Worm (Caenorhabditis elegans) whole organism, young adult: ENCODE results near the gene crt-1.
A peak's percentile ranks its signal among the peaks of the same experiment; 100 is the strongest.

Source experiments
- B0019.2 ChIP-seq: fragments of 200-800 bp; sonication (Bioruptor generic); conservative IDR thresholded peaks from 2 replicates; pipeline ENCODE4 v1.3.6; 2022; ENCODE audit warnings: missing genetic modification reagents, missing genetic modification characterization, missing compliant biosample characterization
- B0035.1 ChIP-seq: sonication (generic microtip); optimal IDR thresholded peaks from 2 replicates; lab custom pipeline; 2016; ENCODE audit warnings: missing genetic modification characterization, mild to moderate bottlenecking, missing compliant biosample characterization, missing genotype, missing genetic modification reagents
- D2030.7 ChIP-seq: fragments of 200-800 bp; sonication (Bioruptor generic); IDR thresholded peaks from 2 replicates; pipeline ENCODE4 v1.3.6; 2022; ENCODE audit warnings: missing genetic modification reagents, missing genetic modification characterization, missing compliant biosample characterization
- F33H1.4 ChIP-seq: fragments of 200-800 bp; sonication (Bioruptor generic); IDR thresholded peaks from 2 replicates; pipeline ENCODE4 v1.3.6; 2022; ENCODE audit warnings: missing genetic modification reagents, missing genetic modification characterization, missing compliant biosample characterization
- F49E8.2 ChIP-seq: sonication (generic microtip); optimal IDR thresholded peaks from 3 replicates; lab custom pipeline; 2017; ENCODE audit warnings: missing genetic modification characterization, mild to moderate bottlenecking, missing compliant biosample characterization, antibody characterized with exemption, moderate library complexity; ENCODE audit not compliant: insufficient read depth
- F52B5.7 ChIP-seq: sonication (generic microtip); optimal IDR thresholded peaks from 2 replicates; lab custom pipeline; 2016; ENCODE audit warnings: mild to moderate bottlenecking, missing genetic modification characterization, missing compliant biosample characterization
- T07F8.4 ChIP-seq: sonication (generic microtip); optimal IDR thresholded peaks from 2 replicates; lab custom pipeline; 2016; ENCODE audit warnings: mild to moderate bottlenecking, missing genetic modification characterization, moderate library complexity, missing compliant biosample characterization
- Y95B8A.8 ChIP-seq: fragments of 200-800 bp; sonication (Bioruptor generic); IDR thresholded peaks from 2 replicates; pipeline ENCODE4 v1.3.6; 2022; ENCODE audit warnings: missing genetic modification reagents, missing genetic modification characterization, missing compliant biosample characterization
- ama-1 ChIP-seq, 3 experiments: fragments of 150-350 bp in 1 of 3; sonication (generic microtip) in 2 of 3; optimal IDR thresholded peaks; 2 replicates each; lab custom pipeline; 2014 to 2018; ENCODE audit warnings: missing biosample characterization in 2 of 3, missing genetic modification characterization in 2 of 3, missing genetic modification reagents in 2 of 3
- attf-6 ChIP-seq: fragments of 200-800 bp; sonication (Bioruptor generic); IDR thresholded peaks from 2 replicates; pipeline ENCODE4 v1.3.6; 2022; ENCODE audit warnings: missing genetic modification reagents, missing genetic modification characterization, missing compliant biosample characterization
- bed-2 ChIP-seq: fragments of 200-800 bp; sonication (Bioruptor generic); IDR thresholded peaks from 2 replicates; pipeline ENCODE4 v1.3.6; 2022; ENCODE audit warnings: missing genetic modification reagents, missing genetic modification characterization, missing compliant biosample characterization
- cebp-2 ChIP-seq: fragments of 200-800 bp; sonication (Bioruptor generic); IDR thresholded peaks from 2 replicates; pipeline ENCODE4 v1.3.6; 2022; ENCODE audit warnings: missing genetic modification characterization, missing compliant biosample characterization
- ceh-100 ChIP-seq: fragments of 200-800 bp; sonication (Bioruptor generic); IDR thresholded peaks from 2 replicates; pipeline ENCODE4 v1.3.6; 2022; ENCODE audit warnings: missing genetic modification reagents, missing genetic modification characterization, missing compliant biosample characterization
- ceh-27 ChIP-seq: fragments of 200-800 bp; sonication (Bioruptor generic); optimal IDR thresholded peaks from 2 replicates; lab custom pipeline; 2018; ENCODE audit warnings: mild to moderate bottlenecking, missing genetic modification characterization, moderate library complexity, missing compliant biosample characterization
- ceh-58 ChIP-seq: fragments of 200-800 bp; sonication (Bioruptor generic); IDR thresholded peaks from 2 replicates; pipeline ENCODE4 v1.3.6; 2022; ENCODE audit warnings: missing genetic modification characterization, missing compliant biosample characterization
- ceh-79 ChIP-seq: sonication (generic microtip); optimal IDR thresholded peaks from 2 replicates; lab custom pipeline; 2017; ENCODE audit warnings: mild to moderate bottlenecking, missing genetic modification characterization, missing compliant biosample characterization
- chd-7 ChIP-seq: sonication (generic microtip); optimal IDR thresholded peaks from 2 replicates; lab custom pipeline; 2016; ENCODE audit warnings: mild to moderate bottlenecking, missing genetic modification characterization, moderate library complexity, missing compliant biosample characterization
- egrh-3 ChIP-seq: fragments of 200-800 bp; sonication (Bioruptor generic); IDR thresholded peaks from 2 replicates; pipeline ENCODE4 v1.3.6; 2022; ENCODE audit warnings: missing genetic modification reagents, missing genetic modification characterization, missing compliant biosample characterization
- fkh-3 ChIP-seq: sonication (generic microtip); optimal IDR thresholded peaks from 2 replicates; lab custom pipeline; 2016; ENCODE audit warnings: mild to moderate bottlenecking, missing genetic modification characterization, missing compliant biosample characterization
- hmg-1.2 ChIP-seq: fragments of 200-800 bp; sonication (Bioruptor generic); IDR thresholded peaks from 2 replicates; pipeline ENCODE4 v1.3.6; 2022; ENCODE audit warnings: missing genetic modification reagents, missing genetic modification characterization, missing compliant biosample characterization
- hrde-1 ChIP-seq: sonication (generic microtip); optimal IDR thresholded peaks from 2 replicates; lab custom pipeline; 2016; ENCODE audit warnings: missing genetic modification characterization, mild to moderate bottlenecking, missing compliant biosample characterization, moderate library complexity, missing genotype, missing genetic modification reagents, borderline replicate concordance
- hsf-1 ChIP-seq: fragments of 200-800 bp; sonication (Bioruptor generic); IDR thresholded peaks from 2 replicates; pipeline ENCODE4 v1.3.6; 2022; ENCODE audit warnings: missing genetic modification reagents, missing genetic modification characterization, missing compliant biosample characterization
- lin-35 ChIP-seq, 3 experiments: fragments of 150-350 bp in 2 of 3; sonication (generic microtip) in 1 of 3; optimal IDR thresholded peaks; 2 replicates each; lab custom pipeline; 2014 to 2018; ENCODE audit warnings: missing biosample characterization in 3 of 3, missing genetic modification characterization in 3 of 3, missing genetic modification reagents in 3 of 3
- lin-40 ChIP-seq: sonication (generic microtip); optimal IDR thresholded peaks from 2 replicates; lab custom pipeline; 2016; ENCODE audit warnings: missing genetic modification characterization, mild to moderate bottlenecking, missing compliant biosample characterization, missing genotype, missing genetic modification reagents
- lir-1 ChIP-seq: fragments of 200-800 bp; sonication (Bioruptor generic); conservative IDR thresholded peaks from 2 replicates; pipeline ENCODE4 v1.3.6; 2022; ENCODE audit warnings: missing genetic modification reagents, missing genetic modification characterization, missing compliant biosample characterization
- madf-3 ChIP-seq: fragments of 200-800 bp; sonication (Bioruptor generic); IDR thresholded peaks from 2 replicates; pipeline ENCODE4 v1.3.6; 2022; ENCODE audit warnings: missing genetic modification reagents, missing genetic modification characterization, missing compliant biosample characterization
- madf-6 ChIP-seq: fragments of 200-800 bp; sonication (Bioruptor generic); IDR thresholded peaks from 2 replicates; pipeline ENCODE4 v1.3.6; 2022; ENCODE audit warnings: missing genetic modification reagents, missing genetic modification characterization, missing compliant biosample characterization
- madf-8 ChIP-seq: fragments of 200-800 bp; sonication (Bioruptor generic); conservative IDR thresholded peaks from 2 replicates; pipeline ENCODE4 v1.3.6; 2022; ENCODE audit warnings: missing genetic modification reagents, missing genetic modification characterization, missing compliant biosample characterization
- mes-4 ChIP-seq: sonication (generic microtip); optimal IDR thresholded peaks from 2 replicates; lab custom pipeline; 2016; ENCODE audit warnings: missing genotype, missing genetic modification characterization, missing compliant biosample characterization
- mxl-1 ChIP-seq: sonication (generic microtip); optimal IDR thresholded peaks from 2 replicates; lab custom pipeline; 2016; ENCODE audit warnings: missing genetic modification characterization, missing compliant biosample characterization
- nfya-1 ChIP-seq: sonication (generic microtip); optimal IDR thresholded peaks from 2 replicates; lab custom pipeline; 2017; ENCODE audit warnings: antibody characterized with exemption, missing compliant biosample characterization, missing genetic modification characterization, borderline replicate concordance; ENCODE audit not compliant: insufficient read depth
- nfya-2 ChIP-seq: fragments of 200-800 bp; sonication (Bioruptor generic); IDR thresholded peaks from 2 replicates; pipeline ENCODE4 v1.3.6; 2022; ENCODE audit warnings: missing genetic modification reagents, missing genetic modification characterization, missing compliant biosample characterization
- pha-4 ChIP-seq: fragments of 150-350 bp; sonication (generic microtip); optimal IDR thresholded peaks from 2 replicates; lab custom pipeline; 2014; ENCODE audit warnings: missing biosample characterization, missing genetic modification reagents, missing genetic modification characterization
- sea-2 ChIP-seq: fragments of 200-800 bp; sonication (Bioruptor generic); IDR thresholded peaks from 2 replicates; pipeline ENCODE4 v1.3.6; 2022; ENCODE audit warnings: missing genetic modification characterization, missing compliant biosample characterization
- snpc-4 ChIP-seq, 5 experiments: fragments of 150-350 bp in 1 of 5; sonication (generic microtip) in 4 of 5; optimal IDR thresholded peaks; 2 replicates each; lab custom pipeline; 2014 to 2018; ENCODE audit warnings: missing genetic modification characterization in 5 of 5, missing biosample characterization in 3 of 5, antibody characterized with exemption in 2 of 5, mild to moderate bottlenecking in 2 of 5, missing compliant biosample characterization in 2 of 5, missing genotype in 2 of 5, moderate library complexity in 2 of 5, missing genetic modification reagents in 1 of 5
- somi-1 ChIP-seq: fragments of 200-800 bp; sonication (Bioruptor generic); optimal IDR thresholded peaks from 2 replicates; lab custom pipeline; 2018; ENCODE audit warnings: mild to moderate bottlenecking, missing genetic modification characterization, missing compliant biosample characterization
- tbp1 ChIP-seq: fragments of 200-800 bp; sonication (Bioruptor generic); optimal IDR thresholded peaks from 2 replicates; lab custom pipeline; 2018; ENCODE audit warnings: mild to moderate bottlenecking, missing genetic modification characterization, missing compliant biosample characterization
- unc-130 ChIP-seq: sonication (generic microtip); optimal IDR thresholded peaks from 2 replicates; lab custom pipeline; 2016; ENCODE audit warnings: missing genetic modification reagents, missing genetic modification characterization, missing compliant biosample characterization
- unc-62 ChIP-seq: fragments of 150-350 bp; optimal IDR thresholded peaks from 2 replicates; lab custom pipeline; 2014; ENCODE audit warnings: missing biosample characterization, missing genetic modification reagents, missing genetic modification characterization
- xnd-1 ChIP-seq: sonication (generic microtip); optimal IDR thresholded peaks from 2 replicates; lab custom pipeline; 2016; ENCODE audit warnings: missing genotype, missing genetic modification reagents, missing genetic modification characterization, missing compliant biosample characterization
- ztf-28 ChIP-seq: fragments of 200-800 bp; sonication (Bioruptor generic); IDR thresholded peaks from 2 replicates; pipeline ENCODE4 v1.3.6; 2022; ENCODE audit warnings: missing genetic modification reagents, missing genetic modification characterization, missing compliant biosample characterization

The crt-1 gene

DNA sequence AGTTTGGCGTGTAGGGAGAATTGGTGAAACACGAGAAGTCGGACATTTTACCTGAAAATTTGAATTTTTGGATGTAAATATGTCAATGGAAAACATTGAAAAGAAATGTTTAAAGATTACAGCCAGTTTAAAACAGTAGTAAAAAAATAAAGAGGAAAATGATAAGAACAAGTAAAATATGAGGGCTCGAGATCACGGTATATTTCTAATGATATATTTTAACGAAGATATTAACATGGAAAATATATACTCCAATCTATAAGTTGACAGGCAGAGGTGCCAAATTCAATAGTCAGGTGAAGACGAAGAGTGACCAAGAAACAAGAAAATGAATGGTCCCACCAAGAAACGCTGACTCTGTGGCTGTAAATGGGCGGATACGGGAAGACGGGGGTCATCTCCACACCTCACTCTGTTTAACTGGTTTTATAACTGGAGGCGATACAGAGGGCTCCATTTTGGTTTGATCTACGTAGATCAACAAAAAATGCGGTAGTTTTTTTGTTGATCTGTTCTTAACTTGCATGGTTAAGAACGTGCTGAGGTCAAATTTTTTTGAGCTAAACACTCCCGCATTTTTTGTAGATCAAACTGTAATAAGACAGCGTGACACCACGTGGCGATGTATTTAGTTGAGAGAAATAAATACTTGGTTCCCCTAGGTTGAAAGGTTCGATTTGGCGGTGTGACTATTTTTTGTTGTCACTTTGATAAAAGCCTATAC, 20.0 kb upstream of the crt-1 start, which contains the start of gene ceh-49:
TSS of gene ceh-49 (minus strand) at position 51 of the 724 bp plus-strand sequence.
- TF ChIP-seq mxl-1 (tag; lab: Kevin White, UChicago) (no peak), hmg-1.2 (GFP tag; lab: Robert Waterston, UW) (peak; percentile 23; the same call in 1 of the 2 replicates), xnd-1 (tag; lab: Kevin White, UChicago) (peak; percentile 28), cebp-2 (no peak), D2030.7 (0 out of 2 replicates have a peak, but pooled peaks have one; percentile 44), ceh-58 (GFP tag; lab: Robert Waterston, UW) (no peak), madf-6 (GFP tag; lab: Robert Waterston, UW) (peak; percentile 73), F33H1.4 (GFP tag; lab: Robert Waterston, UW) (0 out of 2 replicates have a peak, but pooled peaks have one; percentile 15), madf-8 (GFP tag; lab: Robert Waterston, UW) (peak; percentile 67)

DNA sequence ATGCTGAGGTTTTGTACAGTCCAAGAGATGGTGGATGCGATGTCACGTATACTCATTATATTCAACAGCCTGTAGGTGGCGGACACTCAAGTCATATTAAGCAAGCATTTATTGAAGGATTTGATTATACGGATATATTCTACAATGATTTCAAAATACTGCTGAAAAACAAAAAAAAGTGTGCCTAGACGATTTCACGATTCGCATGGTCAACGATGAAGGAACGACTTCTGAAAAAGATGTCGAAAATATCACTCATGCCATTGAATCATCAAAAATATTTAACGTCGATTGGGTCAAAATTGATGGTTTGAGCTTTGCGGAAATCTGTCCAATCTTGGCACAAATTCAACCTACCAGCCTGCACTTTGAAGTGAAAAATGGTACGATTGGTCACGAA, 16.7 kb upstream of the crt-1 start:
- TF ChIP-seq somi-1 (GFP tag; lab: Kevin White, UChicago) (no peak), hsf-1 (no peak), Y95B8A.8 (GFP tag; lab: Robert Waterston, UW) (no peak), tbp1 (GFP tag; lab: Kevin White, UChicago) (no peak), attf-6 (no peak), sea-2 (GFP tag; lab: Robert Waterston, UW) (no peak), T07F8.4 (tag; lab: Kevin White, UChicago) (no peak), ceh-27 (no peak), madf-3 (GFP tag; lab: Robert Waterston, UW) (no peak), ztf-28 (GFP tag; lab: Robert Waterston, UW) (no peak)

DNA sequence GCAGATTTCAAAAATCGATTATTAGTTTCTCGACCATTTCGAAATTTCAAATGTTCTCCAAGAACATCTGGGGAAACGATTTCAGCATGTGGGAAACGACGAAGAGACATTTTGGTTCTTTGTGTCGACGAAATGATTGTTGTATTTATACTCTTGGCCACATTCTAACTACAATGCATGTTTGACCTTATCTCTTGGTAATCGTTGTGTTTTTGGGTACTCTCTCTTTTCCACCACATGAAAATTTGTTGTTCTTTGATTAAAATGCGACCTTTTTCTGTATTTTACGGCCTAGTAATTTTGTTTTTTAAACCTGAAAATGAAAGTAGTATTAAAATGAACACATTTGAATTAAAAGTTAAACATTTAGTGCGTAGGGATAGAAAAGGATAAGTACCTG, 12.5 kb upstream of the crt-1 start, which contains the start of gene F17A9.5:
TSS of gene F17A9.5 (minus strand) at position 175 of the 400 bp plus-strand sequence.
- TF ChIP-seq ceh-79 (tag; lab: Kevin White, UChicago) (no peak), hrde-1 (tag; lab: Kevin White, UChicago) (no peak), nfya-1 (tag; lab: Kevin White, UChicago) (no peak), pha-4 (no peak), xnd-1 (tag; lab: Kevin White, UChicago) (no peak), F52B5.7 (tag; lab: Kevin White, UChicago) (no peak), T07F8.4 (tag; lab: Kevin White, UChicago) (no peak), hmg-1.2 (GFP tag; lab: Robert Waterston, UW) (no peak), fkh-3 (no peak), B0019.2 (GFP tag; lab: Robert Waterston, UW) (no peak)

DNA sequence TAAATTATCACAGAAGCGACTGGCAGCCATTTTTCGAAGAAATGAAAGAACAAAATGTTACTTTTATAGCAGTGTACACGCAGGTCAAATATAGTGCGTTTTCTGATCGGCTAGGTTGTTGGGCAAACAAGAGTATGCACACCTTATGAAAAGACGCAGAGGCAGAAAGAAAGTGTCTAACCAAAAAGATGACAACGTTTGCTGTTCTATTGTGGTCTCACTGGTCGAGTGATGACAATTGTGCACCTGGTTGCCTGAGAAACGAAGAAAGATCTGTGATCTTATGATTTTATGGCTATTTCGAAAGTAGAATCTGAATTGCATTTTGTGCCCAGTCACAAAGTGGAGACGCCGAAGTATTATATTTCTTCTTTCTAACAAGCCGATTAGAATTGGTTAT, 10.2 kb upstream of the crt-1 start, which contains the start of gene F17A9.4:
TSS of gene F17A9.4 (minus strand) at position 97 of the 400 bp plus-strand sequence.
- TF ChIP-seq F49E8.2 (no peak), lin-35 (GFP tag; optimal IDR thresholded peaks at IDR 0.05; lab: Kevin White, UChicago) (no peak), egrh-3 (GFP tag; lab: Robert Waterston, UW) (no peak), mes-4 (tag; lab: Kevin White, UChicago) (no peak), lir-1 (GFP tag; lab: Robert Waterston, UW) (no peak), unc-62 (GFP tag; lab: Kevin White, UChicago) (no peak), madf-8 (GFP tag; lab: Robert Waterston, UW) (no peak), unc-130 (GFP tag; lab: Kevin White, UChicago) (no peak), B0035.1 (tag; lab: Kevin White, UChicago) (no peak), lin-40 (tag; lab: Kevin White, UChicago) (peak; percentile 13), nfya-2 (GFP tag; lab: Robert Waterston, UW) (no peak), chd-7 (tag; lab: Kevin White, UChicago) (no peak), pha-4 (no peak), mxl-1 (tag; lab: Kevin White, UChicago) (no peak), bed-2 (GFP tag; lab: Robert Waterston, UW) (no peak), snpc-4 (GFP tag; optimal IDR thresholded peaks at IDR 0.05; lab: Kevin White, UChicago) (no peak), snpc-4 (tag; optimal IDR thresholded peaks at IDR 0.05; lab: Kevin White, UChicago) (no peak), B0019.2 (GFP tag; lab: Robert Waterston, UW) (no peak), ama-1 (optimal IDR thresholded peaks at IDR 0.05; lab: Kevin White, UChicago) (no peak), ama-1 (GFP tag; optimal IDR thresholded peaks at IDR 0.05; lab: Kevin White, UChicago) (no peak), T07F8.4 (tag; lab: Kevin White, UChicago) (no peak), D2030.7 (no peak), ceh-100 (GFP tag; lab: Robert Waterston, UW) (no peak)
